Worm (Caenorhabditis elegans) whole organism, L4 larva: ENCODE results near the gene B0416.5.

Experiments used
- Y105C5A.15 ChIP-seq: fragments of 200-800 bp; sonication (Bioruptor generic); IDR thresholded peaks from 2 replicates; pipeline ENCODE4 v1.3.6; 2022; ENCODE audit warnings: missing genetic modification characterization, missing compliant biosample characterization
- ama-1 ChIP-seq: fragments of 150-350 bp; optimal IDR thresholded peaks from 2 replicates; lab custom pipeline; 2014; ENCODE audit warnings: inconsistent platforms, mixed read lengths
- dmd-8 ChIP-seq: fragments of 200-800 bp; sonication (Bioruptor generic); IDR thresholded peaks from 2 replicates; pipeline ENCODE4 v1.3.6; 2022; ENCODE audit warnings: missing genetic modification characterization, missing compliant biosample characterization
- fkh-10 ChIP-seq: fragments of 150-350 bp; optimal IDR thresholded peaks from 2 replicates; lab custom pipeline; 2014; ENCODE audit warnings: missing biosample characterization, missing genetic modification reagents, missing genetic modification characterization
- lin-38 ChIP-seq: fragments of 200-800 bp; sonication (Bioruptor generic); IDR thresholded peaks from 2 replicates; pipeline ENCODE4 v1.3.6; 2022; ENCODE audit warnings: missing genetic modification reagents, missing genetic modification characterization, missing compliant biosample characterization
- madf-5 ChIP-seq, 2 experiments: fragments of 200-800 bp; sonication (Bioruptor generic); IDR thresholded peaks; 2 replicates each; pipeline ENCODE4 v1.3.6; 2022; ENCODE audit warnings: missing compliant biosample characterization in 2 of 2, missing genetic modification characterization in 2 of 2
- madf-9 ChIP-seq: fragments of 200-800 bp; sonication (Bioruptor generic); conservative IDR thresholded peaks from 2 replicates; pipeline ENCODE4 v1.3.6; 2022; ENCODE audit warnings: missing genetic modification reagents, missing genetic modification characterization, missing compliant biosample characterization
- mdl-1 ChIP-seq, 2 experiments: fragments of 150-350 bp in 1 of 2; sonication (generic microtip) in 1 of 2; optimal IDR thresholded peaks; 2 replicates each; lab custom pipeline; 2014 to 2017; ENCODE audit warnings: missing biosample characterization in 2 of 2, missing genetic modification characterization in 2 of 2
- mep-1 ChIP-seq: fragments of 150-350 bp; sonication (generic microtip); optimal IDR thresholded peaks from 3 replicates; lab custom pipeline; 2014; ENCODE audit warnings: missing biosample characterization, missing genetic modification characterization
- pqm-1 ChIP-seq: sonication (generic microtip); optimal IDR thresholded peaks from 2 replicates; lab custom pipeline; 2017; ENCODE audit warnings: missing biosample characterization, missing genetic modification characterization
- zfp-2 ChIP-seq: sonication (generic microtip); optimal IDR thresholded peaks from 2 replicates; lab custom pipeline; 2016; ENCODE audit warnings: mild to moderate bottlenecking, missing genetic modification characterization, missing compliant biosample characterization

The B0416.5 gene

ce11 chrX:9225273-9225672 lies 45.4 kb downstream of the B0416.5 start (continued):
- TF ChIP-seq mdl-1 (tag; optimal IDR thresholded peaks at IDR 0.05; lab: Kevin White, UChicago), result peak in 1 of 2 experiments; percentile 61
- peak; percentile 17 for TF ChIP-seq pqm-1
- TF ChIP-seq madf-5 (GFP tag; IDR thresholded peaks at IDR 0.05; lab: Robert Waterston, UW), result no peak
- 0 out of 2 replicates have a peak, but pooled peaks have one; percentile 38 for TF ChIP-seq madf-9 (GFP tag; lab: Robert Waterston, UW)
- TF ChIP-seq ama-1 (lab: Kevin White, UChicago), result no peak
- no peak for TF ChIP-seq lin-38 (GFP tag; lab: Robert Waterston, UW)
- TF ChIP-seq dmd-8 (GFP tag; lab: Robert Waterston, UW), result no peak
- TF ChIP-seq Y105C5A.15 (GFP tag; lab: Robert Waterston, UW), result no peak
- TF ChIP-seq fkh-10 (GFP tag; lab: Kevin White, UChicago), result no peak
- no peak for TF ChIP-seq zfp-2
- peak; percentile 64 for TF ChIP-seq mep-1 (tag; lab: Kevin White, UChicago)
